Fruit fly (Drosophila melanogaster) whole organism, pupa: ENCODE data around the gene CG45002.

Experiments used
- CG12605 ChIP-seq: fragments of 200-800 bp; sonication (Bioruptor generic); IDR thresholded peaks from 2 replicates; pipeline ENCODE4 v1.3.6; 2022; ENCODE audit warnings: missing biosample characterization, missing genetic modification characterization
- CG32121 ChIP-seq: fragments of 200-800 bp; sonication (Bioruptor generic); IDR thresholded peaks from 2 replicates; pipeline ENCODE4 v1.3.6; 2022; ENCODE audit warnings: missing biosample characterization, missing genetic modification characterization
- CG8301 ChIP-seq: fragments of 200-800 bp; sonication (Bioruptor generic); optimal IDR thresholded peaks from 2 replicates; lab custom pipeline; 2018; ENCODE audit warnings: missing biosample characterization, mild to moderate bottlenecking, missing genetic modification characterization
- CG9948 ChIP-seq: fragments of 200-800 bp; sonication (Bioruptor generic); optimal IDR thresholded peaks from 2 replicates; lab custom pipeline; 2018; ENCODE audit warnings: missing biosample characterization, mild to moderate bottlenecking, missing genetic modification characterization, moderate library complexity
- EcR ChIP-seq: fragments of 200-800 bp; sonication (Bioruptor generic); optimal IDR thresholded peaks from 3 replicates; lab custom pipeline; 2019; ENCODE audit warnings: missing biosample characterization, missing genetic modification characterization, mild to moderate bottlenecking, moderate library complexity, missing genetic modification reagents
- gl ChIP-seq: fragments of 200-800 bp; sonication (Bioruptor generic); optimal IDR thresholded peaks from 2 replicates; lab custom pipeline; 2018; ENCODE audit warnings: missing biosample characterization, mild to moderate bottlenecking, missing genetic modification characterization
- rn ChIP-seq: fragments of 200-800 bp; sonication (Bioruptor generic); IDR thresholded peaks from 2 replicates; pipeline ENCODE4 v1.3.6; 2022; ENCODE audit warnings: missing biosample characterization, missing genetic modification characterization

DNA sequence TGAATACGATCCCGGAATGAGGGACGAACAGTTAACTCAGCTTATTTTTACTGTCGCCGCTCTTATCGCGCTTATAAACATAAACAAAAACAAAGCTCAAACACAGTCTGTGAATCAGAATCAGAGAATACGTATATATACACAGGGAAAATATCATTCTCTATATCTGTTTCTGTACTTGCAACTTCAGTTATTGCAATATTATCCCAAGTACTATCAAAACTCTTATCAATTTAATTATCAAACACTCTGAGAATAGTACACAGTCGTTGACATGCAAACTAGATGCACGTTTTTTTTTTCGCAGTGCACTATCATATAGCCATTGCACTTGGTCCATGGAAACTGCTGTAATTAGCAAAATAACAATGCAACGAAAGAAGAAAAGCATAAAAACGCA, 121.1 kb downstream of the CG45002 start:
- TF ChIP-seq CG12605 (GFP tag; lab: Robert Waterston, UW) (peak; percentile 70), CG32121 (GFP tag; lab: Robert Waterston, UW) (peak; percentile 66), CG8301 (tag; lab: Kevin White, UChicago) (peak; percentile 83), EcR (GFP tag; lab: Kevin White, UChicago) (peak; percentile 91), CG9948 (tag; lab: Kevin White, UChicago) (peak; percentile 77), gl (tag; lab: Kevin White, UChicago) (peak; percentile 67), rn (GFP tag; lab: Robert Waterston, UW) (peak; percentile 65)
